Worm (Caenorhabditis elegans) whole organism, L4 larva: ENCODE data around the gene acc-2.

Source experiments
- Y75B8A.6 ChIP-seq: fragments of 200-800 bp; sonication (Bioruptor generic); IDR thresholded peaks from 2 replicates; pipeline ENCODE4 v1.3.6; 2022; ENCODE audit warnings: missing genetic modification reagents, missing genetic modification characterization, missing compliant biosample characterization
- dpl-1 ChIP-seq: fragments of 150-350 bp; optimal IDR thresholded peaks from 2 replicates; lab custom pipeline; 2014; ENCODE audit warnings: missing biosample characterization, missing genetic modification reagents, missing genetic modification characterization
- mdl-1 ChIP-seq, 2 experiments: fragments of 150-350 bp in 1 of 2; sonication (generic microtip) in 1 of 2; optimal IDR thresholded peaks; 2 replicates each; lab custom pipeline; 2014 to 2017; ENCODE audit warnings: missing biosample characterization in 2 of 2, missing genetic modification characterization in 2 of 2
- unc-39 ChIP-seq: sonication (generic microtip); optimal IDR thresholded peaks from 2 replicates; lab custom pipeline; 2017; ENCODE audit warnings: missing biosample characterization, missing genetic modification characterization

- no peak for TF ChIP-seq unc-39 (tag; lab: Kevin White, UChicago)
- TF ChIP-seq mdl-1 (tag; optimal IDR thresholded peaks at IDR 0.05; lab: Kevin White, UChicago) = no peak
- no peak for TF ChIP-seq dpl-1 (GFP tag; lab: Kevin White, UChicago)
- no peak for TF ChIP-seq Y75B8A.6 (GFP tag; lab: Robert Waterston, UW)
Measured at ce11 chrIV:9000664-9001063, 15.9 kb upstream of the acc-2 start.
